Worm (Caenorhabditis elegans): ENCODE measurements around the gene F29B9.5.

- no peak for TF ChIP-seq ces-1 (GFP tag; optimal IDR thresholded peaks at IDR 0.05)
- TF ChIP-seq ztf-11 (tag; optimal IDR thresholded peaks at IDR 0.05), result no peak
- TF ChIP-seq blmp-1 (tag; optimal IDR thresholded peaks at IDR 0.05), result no peak
- no peak for TF ChIP-seq lsy-2 (tag; optimal IDR thresholded peaks at IDR 0.05)
- no peak for TF ChIP-seq mep-1 (tag; optimal IDR thresholded peaks at IDR 0.05)
- no peak for TF ChIP-seq snpc-4 (tag; optimal IDR thresholded peaks at IDR 0.05)
- no peak for TF ChIP-seq pha-4 (tag; optimal IDR thresholded peaks at IDR 0.05)
- TF ChIP-seq cnd-1 (tag; optimal IDR thresholded peaks at IDR 0.05), result no peak
These were observed 2.8 kb upstream of the F29B9.5 start, which contains the start of gene F29B9.7 for ce11 chrIV:4649460-4649859.

Measured in whole organism, mixed stage, embryonic.